Fruit fly (Drosophila melanogaster) whole organism, embryonic: ENCODE measurements around the gene Pdxk.

Experiments used
- Ada2b ChIP-seq: fragments of 200-800 bp; sonication (Bioruptor generic); IDR thresholded peaks from 2 replicates; pipeline ENCODE4 v1.3.6; 2022; ENCODE audit warnings: missing biosample characterization, missing genetic modification characterization
- CG11398 ChIP-seq: fragments of 200-800 bp; sonication (Bioruptor generic); optimal IDR thresholded peaks from 2 replicates; lab custom pipeline; 2016; ENCODE audit warnings: missing biosample characterization, missing genetic modification characterization
- CG11696 ChIP-seq: fragments of 200-800 bp; sonication (Bioruptor generic); IDR thresholded peaks from 2 replicates; pipeline ENCODE4 v1.3.6; 2022; ENCODE audit warnings: missing biosample characterization, missing genetic modification characterization
- CG14860 ChIP-seq: fragments of 200-800 bp; sonication (Bioruptor generic); IDR thresholded peaks from 3 replicates; pipeline ENCODE4 v1.3.6; 2022; ENCODE audit warnings: missing biosample characterization, missing genetic modification characterization; ENCODE audit not compliant: partially characterized antibody
- CG15514 ChIP-seq: fragments of 200-800 bp; sonication (Bioruptor generic); optimal IDR thresholded peaks from 3 replicates; lab custom pipeline; 2017; ENCODE audit warnings: missing biosample characterization, missing genetic modification characterization, mild to moderate bottlenecking, moderate library complexity, missing genetic modification reagents
- CG17568 ChIP-seq: fragments of 200-800 bp; sonication (Bioruptor generic); optimal IDR thresholded peaks from 2 replicates; lab custom pipeline; 2018; ENCODE audit warnings: missing biosample characterization, mild to moderate bottlenecking, missing genetic modification characterization, moderate library complexity
- CG2120 ChIP-seq: fragments of 200-800 bp; sonication (Bioruptor generic); optimal IDR thresholded peaks from 3 replicates; lab custom pipeline; 2016; ENCODE audit warnings: missing biosample characterization, missing genetic modification characterization
- CG31224 ChIP-seq: fragments of 200-800 bp; sonication (Bioruptor generic); IDR thresholded peaks from 2 replicates; pipeline ENCODE4 v1.3.6; 2022; ENCODE audit warnings: missing biosample characterization, missing genetic modification characterization
- CG33213 ChIP-seq: fragments of 200-800 bp; sonication (Bioruptor generic); optimal IDR thresholded peaks from 3 replicates; lab custom pipeline; 2016; ENCODE audit warnings: missing biosample characterization, missing genetic modification characterization
- CG3407 ChIP-seq: fragments of 200-800 bp; sonication (Bioruptor generic); optimal IDR thresholded peaks from 2 replicates; lab custom pipeline; 2018; ENCODE audit warnings: missing biosample characterization, mild to moderate bottlenecking, missing genetic modification characterization
- CG3995 ChIP-seq: fragments of 200-800 bp; sonication (Bioruptor generic); optimal IDR thresholded peaks from 3 replicates; lab custom pipeline; 2016; ENCODE audit warnings: missing biosample characterization, missing genetic modification characterization
- CG4282 ChIP-seq: fragments of 200-800 bp; sonication (Bioruptor generic); optimal IDR thresholded peaks from 2 replicates; lab custom pipeline; 2016; ENCODE audit warnings: missing biosample characterization, missing genetic modification characterization
- CG4707 ChIP-seq: fragments of 200-800 bp; sonication (Bioruptor generic); optimal IDR thresholded peaks from 2 replicates; lab custom pipeline; 2018; ENCODE audit warnings: missing biosample characterization, mild to moderate bottlenecking, missing genetic modification characterization, moderate library complexity
- CG6654 ChIP-seq: fragments of 200-800 bp; sonication (Bioruptor generic); optimal IDR thresholded peaks from 2 replicates; lab custom pipeline; 2017; ENCODE audit warnings: missing biosample characterization, mild to moderate bottlenecking, missing genetic modification characterization
- CG7839 ChIP-seq: fragments of 200-800 bp; sonication (Bioruptor generic); optimal IDR thresholded peaks from 3 replicates; lab custom pipeline; 2018; ENCODE audit warnings: missing biosample characterization, mild to moderate bottlenecking, missing genetic modification characterization, moderate library complexity
- CG9609 ChIP-seq: fragments of 200-800 bp; sonication (Bioruptor generic); optimal IDR thresholded peaks from 3 replicates; lab custom pipeline; 2016; ENCODE audit warnings: missing biosample characterization, missing genetic modification characterization
- Camta ChIP-seq: fragments of 200-800 bp; sonication (Bioruptor generic); optimal IDR thresholded peaks from 2 replicates; lab custom pipeline; 2016; ENCODE audit warnings: missing biosample characterization, missing genetic modification characterization
- CkIIα-i1 ChIP-seq: fragments of 200-800 bp; sonication (Bioruptor generic); IDR thresholded peaks from 2 replicates; pipeline ENCODE4 v1.3.6; 2022; ENCODE audit warnings: missing biosample characterization, missing genetic modification characterization
- Dip2 ChIP-seq: fragments of 200-800 bp; sonication (Bioruptor generic); IDR thresholded peaks from 2 replicates; pipeline ENCODE4 v1.3.6; 2022; ENCODE audit warnings: missing biosample characterization, missing genetic modification characterization
- Doc2 ChIP-seq: fragments of 200-800 bp; sonication (Bioruptor generic); IDR thresholded peaks from 2 replicates; pipeline ENCODE4 v1.3.6; 2022; ENCODE audit warnings: missing biosample characterization, missing genetic modification characterization
- Dp ChIP-seq: fragments of 200-800 bp; sonication (Bioruptor generic); optimal IDR thresholded peaks from 2 replicates; lab custom pipeline; 2018; ENCODE audit warnings: missing biosample characterization, mild to moderate bottlenecking, missing genetic modification characterization, moderate library complexity
- ERR ChIP-seq: fragments of 200-800 bp; sonication (Bioruptor generic); optimal IDR thresholded peaks from 2 replicates; lab custom pipeline; 2016; ENCODE audit warnings: missing biosample characterization, missing genetic modification characterization
- HLHmδ ChIP-seq: fragments of 200-800 bp; sonication (Bioruptor generic); optimal IDR thresholded peaks from 2 replicates; lab custom pipeline; 2018; ENCODE audit warnings: missing biosample characterization, mild to moderate bottlenecking, missing genetic modification characterization, moderate library complexity
- Hr39 ChIP-seq: fragments of >200 bp; optimal IDR thresholded peaks from 2 replicates; lab custom pipeline; 2017
- Hsf ChIP-seq: fragments of 200-800 bp; sonication (Bioruptor generic); optimal IDR thresholded peaks from 3 replicates; lab custom pipeline; 2016; ENCODE audit warnings: missing biosample characterization, missing genetic modification characterization
- MBD-R2 ChIP-seq: fragments of 200-800 bp; sonication (Bioruptor generic); IDR thresholded peaks from 2 replicates; pipeline ENCODE4 v1.3.6; 2022; ENCODE audit warnings: missing biosample characterization, missing genetic modification characterization
- Max ChIP-seq: fragments of 200-800 bp; sonication (Bioruptor generic); optimal IDR thresholded peaks from 2 replicates; lab custom pipeline; 2016; ENCODE audit warnings: missing biosample characterization, mild to moderate bottlenecking, missing genetic modification characterization
- Mes4 ChIP-seq: fragments of 200-800 bp; sonication (Bioruptor generic); optimal IDR thresholded peaks from 2 replicates; lab custom pipeline; 2016; ENCODE audit warnings: missing biosample characterization, missing genetic modification characterization
- Ravus ChIP-seq: fragments of 200-800 bp; sonication (Bioruptor generic); IDR thresholded peaks from 2 replicates; pipeline ENCODE4 v1.3.6; 2022; ENCODE audit warnings: missing biosample characterization, missing genetic modification characterization
- Sin3A ChIP-seq: fragments of >200 bp; optimal IDR thresholded peaks from 2 replicates; lab custom pipeline; 2018
- Sox102F ChIP-seq: fragments of 200-800 bp; sonication (Bioruptor generic); optimal IDR thresholded peaks from 2 replicates; lab custom pipeline; 2018; ENCODE audit warnings: missing biosample characterization, mild to moderate bottlenecking, missing genetic modification characterization, moderate library complexity
- Spps ChIP-seq: fragments of 200-800 bp; sonication (Bioruptor generic); optimal IDR thresholded peaks from 2 replicates; lab custom pipeline; 2018; ENCODE audit warnings: missing biosample characterization, mild to moderate bottlenecking, missing genetic modification characterization
- Tbp ChIP-seq: fragments of >200 bp; optimal IDR thresholded peaks from 2 replicates; lab custom pipeline; 2018; ENCODE audit warnings: missing biosample characterization, missing genetic modification characterization
- az2 ChIP-seq: fragments of 200-800 bp; sonication (Bioruptor generic); optimal IDR thresholded peaks from 3 replicates; lab custom pipeline; 2016; ENCODE audit warnings: missing biosample characterization, missing genetic modification characterization
- cas ChIP-seq: fragments of 200-800 bp; sonication (Bioruptor generic); IDR thresholded peaks from 2 replicates; pipeline ENCODE4 v1.3.6; 2022; ENCODE audit warnings: missing biosample characterization, missing genetic modification characterization
- corto ChIP-seq: fragments of 200-800 bp; sonication (Bioruptor generic); optimal IDR thresholded peaks from 2 replicates; lab custom pipeline; 2016; ENCODE audit warnings: missing biosample characterization, mild to moderate bottlenecking, missing genetic modification characterization, moderate library complexity
- cwo ChIP-seq: fragments of 200-800 bp; sonication (Bioruptor generic); optimal IDR thresholded peaks from 3 replicates; lab custom pipeline; 2017; ENCODE audit warnings: missing biosample characterization, missing genetic modification characterization, mild to moderate bottlenecking, moderate library complexity, missing genetic modification reagents
- dati ChIP-seq: fragments of 200-800 bp; sonication (Bioruptor generic); IDR thresholded peaks from 2 replicates; pipeline ENCODE4 v1.3.6; 2022; ENCODE audit warnings: missing biosample characterization, missing genetic modification characterization
- dimm ChIP-seq: fragments of 200-800 bp; sonication (Bioruptor generic); IDR thresholded peaks from 2 replicates; pipeline ENCODE4 v1.3.6; 2022; ENCODE audit warnings: missing biosample characterization, missing genetic modification characterization
- dm ChIP-seq: fragments of 200-800 bp; sonication (Bioruptor generic); optimal IDR thresholded peaks from 3 replicates; lab custom pipeline; 2016; ENCODE audit warnings: missing biosample characterization, missing genetic modification characterization
- gem ChIP-seq: fragments of 200-800 bp; sonication (Bioruptor generic); optimal IDR thresholded peaks from 2 replicates; lab custom pipeline; 2019; ENCODE audit warnings: missing biosample characterization, mild to moderate bottlenecking, missing genetic modification characterization, moderate library complexity
- gfzf ChIP-seq: fragments of 200-800 bp; sonication (Bioruptor generic); optimal IDR thresholded peaks from 2 replicates; lab custom pipeline; 2016; ENCODE audit warnings: missing biosample characterization, mild to moderate bottlenecking, missing genetic modification characterization, moderate library complexity
- gt ChIP-seq: fragments of 200-800 bp; sonication (Bioruptor generic); IDR thresholded peaks from 2 replicates; pipeline ENCODE4 v1.3.6; 2022; ENCODE audit warnings: missing biosample characterization, missing genetic modification characterization
- hb ChIP-seq: fragments of 200-800 bp; sonication (Bioruptor generic); IDR thresholded peaks from 3 replicates; pipeline ENCODE4 v1.3.6; 2022; ENCODE audit warnings: missing biosample characterization, missing genetic modification characterization; ENCODE audit not compliant: partially characterized antibody
- inv ChIP-seq: fragments of 200-800 bp; sonication (Bioruptor generic); IDR thresholded peaks from 2 replicates; pipeline ENCODE4 v1.3.6; 2022; ENCODE audit warnings: missing biosample characterization, missing genetic modification characterization; ENCODE audit not compliant: partially characterized antibody
- jumu ChIP-seq: fragments of 200-800 bp; sonication (Bioruptor generic); optimal IDR thresholded peaks from 3 replicates; lab custom pipeline; 2016; ENCODE audit warnings: missing biosample characterization, missing genetic modification characterization
- mam ChIP-seq: fragments of 200-800 bp; sonication (Bioruptor generic); optimal IDR thresholded peaks from 3 replicates; lab custom pipeline; 2016; ENCODE audit warnings: missing biosample characterization, missing genetic modification characterization
- mirr ChIP-seq: fragments of 200-800 bp; sonication (Bioruptor generic); optimal IDR thresholded peaks from 3 replicates; lab custom pipeline; 2018; ENCODE audit warnings: missing biosample characterization, mild to moderate bottlenecking, missing genetic modification characterization
- onecut ChIP-seq: fragments of 200-800 bp; sonication (Bioruptor generic); IDR thresholded peaks from 2 replicates; pipeline ENCODE4 v1.3.6; 2022; ENCODE audit warnings: missing biosample characterization, missing genetic modification characterization
- pfk ChIP-seq: fragments of 200-800 bp; sonication (Bioruptor generic); optimal IDR thresholded peaks from 2 replicates; lab custom pipeline; 2018; ENCODE audit warnings: missing biosample characterization, mild to moderate bottlenecking, missing genetic modification characterization, moderate library complexity
- sima ChIP-seq: fragments of 200-800 bp; sonication (Bioruptor generic); optimal IDR thresholded peaks from 2 replicates; lab custom pipeline; 2016; ENCODE audit warnings: missing biosample characterization, missing genetic modification characterization
- stc ChIP-seq: fragments of 200-800 bp; sonication (Bioruptor generic); IDR thresholded peaks from 2 replicates; pipeline ENCODE4 v1.3.6; 2022; ENCODE audit warnings: missing biosample characterization, missing genetic modification characterization
- yki ChIP-seq: fragments of >200 bp; optimal IDR thresholded peaks from 3 replicates; lab custom pipeline; 2018

The Pdxk gene

dm6 chr3L:9370907-9371365, 10.8 kb downstream of the Pdxk start, which contains the start of gene Fdx1 (continued):
- peak; percentile 66 for TF ChIP-seq CG2120
- TF ChIP-seq ERR (GFP tag; lab: Kevin White, UChicago): no peak
- TF ChIP-seq Sox102F: no peak
- no peak for TF ChIP-seq gfzf (GFP tag; lab: Kevin White, UChicago)
- TF ChIP-seq cas: no peak
- TF ChIP-seq Camta: no peak
- TF ChIP-seq onecut (GFP tag; lab: Robert Waterston, UW): no peak
- no peak for TF ChIP-seq Max
- TF ChIP-seq CG6654 (GFP tag; lab: Kevin White, UChicago): no peak
- no peak for TF ChIP-seq sima (GFP tag; lab: Kevin White, UChicago)
- TF ChIP-seq Dp: peak; percentile 85
- TF ChIP-seq Mes4 (GFP tag; lab: Kevin White, UChicago): no peak
- TF ChIP-seq CG11398: no peak
- no peak for TF ChIP-seq hb (GFP tag; lab: Robert Waterston, UW)
- no peak for TF ChIP-seq CG17568 (GFP tag; lab: Kevin White, UChicago)
- TF ChIP-seq CkIIα-i1 (GFP tag; lab: Robert Waterston, UW): no peak
- TF ChIP-seq CG4282 (GFP tag; lab: Kevin White, UChicago): no peak
- no peak for TF ChIP-seq Dip2 (GFP tag; lab: Robert Waterston, UW)
- no peak for TF ChIP-seq Ravus
- no peak for TF ChIP-seq stc
- no peak for TF ChIP-seq gt (GFP tag; lab: Robert Waterston, UW)
- TF ChIP-seq yki: no peak
- TF ChIP-seq CG7839 (tag; lab: Kevin White, UChicago): peak; percentile 32
- TF ChIP-seq corto (GFP tag; lab: Kevin White, UChicago): no peak
- no peak for TF ChIP-seq jumu (GFP tag; lab: Kevin White, UChicago)
- peak; percentile 49; the same call in 2 of the 3 replicates for TF ChIP-seq CG14860 (GFP tag; lab: Robert Waterston, UW)
- TF ChIP-seq HLHmδ: no peak
- TF ChIP-seq dimm (GFP tag; lab: Robert Waterston, UW): no peak
- TF ChIP-seq dati (GFP tag; lab: Robert Waterston, UW): no peak
- TF ChIP-seq CG15514: peak; percentile 64
- TF ChIP-seq pfk (GFP tag; lab: Kevin White, UChicago): no peak
- no peak for TF ChIP-seq Tbp (GFP tag; lab: Kevin White, UChicago)
- TF ChIP-seq dm (GFP tag; lab: Kevin White, UChicago): no peak
- peak; percentile 5 for TF ChIP-seq Spps
- peak; percentile 67 for TF ChIP-seq gem
- TF ChIP-seq CG9609 (GFP tag; lab: Kevin White, UChicago): no peak
- TF ChIP-seq CG11696 (GFP tag; lab: Robert Waterston, UW): no peak
- TF ChIP-seq inv (GFP tag; lab: Robert Waterston, UW): peak; percentile 37; the same call in 1 of the 2 replicates
- no peak for TF ChIP-seq CG31224 (GFP tag; lab: Robert Waterston, UW)
- TF ChIP-seq mam (GFP tag; lab: Kevin White, UChicago): peak; percentile 25
- peak; percentile 35 for TF ChIP-seq az2 (GFP tag; lab: Kevin White, UChicago)
- no peak for TF ChIP-seq Doc2 (GFP tag; lab: Robert Waterston, UW)
- peak; percentile 70 for TF ChIP-seq MBD-R2 (GFP tag; lab: Robert Waterston, UW)
- no peak for TF ChIP-seq CG4707 (GFP tag; lab: Kevin White, UChicago)
- TF ChIP-seq mirr: no peak
- TF ChIP-seq Ada2b (GFP tag; lab: Robert Waterston, UW): peak; percentile 56
- TF ChIP-seq Hr39 (lab: Kevin White, UChicago): no peak
- TF ChIP-seq Sin3A (lab: Kevin White, UChicago): no peak
- TF ChIP-seq Hsf (GFP tag; lab: Kevin White, UChicago): peak; percentile 8
- TF ChIP-seq cwo (GFP tag; lab: Kevin White, UChicago): peak; percentile 4
- no peak for TF ChIP-seq CG33213
- peak; percentile 97 for TF ChIP-seq CG3995 (GFP tag; lab: Kevin White, UChicago)
- no peak for TF ChIP-seq CG3407 (GFP tag; lab: Kevin White, UChicago)
